Worm (Caenorhabditis elegans): ENCODE results near the gene znf-706.

Gene znf-706

ce11 chrIV:9120220-9120619 lies 24.2 kb upstream of the znf-706 start:
- TF ChIP-seq ham-2 (GFP tag; optimal IDR thresholded peaks at IDR 0.05) (no peak), snpc-4 (tag; optimal IDR thresholded peaks at IDR 0.05) (no peak), lin-32 (GFP tag; optimal IDR thresholded peaks at IDR 0.05) (no peak), zip-8 (tag; optimal IDR thresholded peaks at IDR 0.05) (peak; percentile 26), bed-3 (GFP tag; optimal IDR thresholded peaks at IDR 0.05) (no peak)

- no peak for TF ChIP-seq elt-1 (tag; optimal IDR thresholded peaks at IDR 0.05; ENCODE audit: borderline replicate concordance, insufficient read depth)
- no peak for TF ChIP-seq nhr-237 (tag; optimal IDR thresholded peaks at IDR 0.05)
- TF ChIP-seq unc-39 (tag; optimal IDR thresholded peaks at IDR 0.05): no peak
- TF ChIP-seq ceh-43 (GFP tag; optimal IDR thresholded peaks at IDR 0.05): no peak
- no peak for TF ChIP-seq bed-3 (GFP tag; optimal IDR thresholded peaks at IDR 0.05)
- no peak for TF ChIP-seq cnd-1 (tag; optimal IDR thresholded peaks at IDR 0.05)
- no peak for TF ChIP-seq pha-4 (tag; optimal IDR thresholded peaks at IDR 0.05)
- TF ChIP-seq flh-1 (GFP tag; optimal IDR thresholded peaks at IDR 0.05): no peak
- no peak for TF ChIP-seq unc-62 (GFP tag; optimal IDR thresholded peaks at IDR 0.05)
- no peak for TF ChIP-seq ces-1 (GFP tag; optimal IDR thresholded peaks at IDR 0.05)
- no peak for TF ChIP-seq nhr-76 (tag; optimal IDR thresholded peaks at IDR 0.05)
- TF ChIP-seq lsy-2 (tag; optimal IDR thresholded peaks at IDR 0.05): no peak
- TF ChIP-seq lin-13 (tag; optimal IDR thresholded peaks at IDR 0.05): no peak
- no peak for TF ChIP-seq hlh-1 (tag; optimal IDR thresholded peaks at IDR 0.05)
- no peak for TF ChIP-seq mab-5 (tag; optimal IDR thresholded peaks at IDR 0.05)
- TF ChIP-seq ham-2 (GFP tag; optimal IDR thresholded peaks at IDR 0.05): no peak
Measured at ce11 chrIV:9118792-9119191, 22.8 kb upstream of the znf-706 start, which contains the start of gene nrfl-1. TSS of gene nrfl-1 (plus strand) at chrIV:9119092.

- no peak for TF ChIP-seq lin-13 (tag; optimal IDR thresholded peaks at IDR 0.05)
- no peak for TF ChIP-seq sptf-1 (tag; optimal IDR thresholded peaks at IDR 0.05)
- TF ChIP-seq mls-2 (tag; optimal IDR thresholded peaks at IDR 0.05): no peak
- no peak for TF ChIP-seq M03D4.4 (tag; optimal IDR thresholded peaks at IDR 0.05)
Measured at ce11 chrIV:9118348-9118747, 22.3 kb upstream of the znf-706 start.

ce11 chrIV:9117700-9118099 lies 21.7 kb upstream of the znf-706 start:
- no peak for TF ChIP-seq mep-1 (tag; optimal IDR thresholded peaks at IDR 0.05)

- TF ChIP-seq cnd-1 (tag; optimal IDR thresholded peaks at IDR 0.05): no peak
- no peak for TF ChIP-seq bed-3 (GFP tag; optimal IDR thresholded peaks at IDR 0.05)
- TF ChIP-seq ces-1 (GFP tag; optimal IDR thresholded peaks at IDR 0.05): no peak
- no peak for TF ChIP-seq lin-13 (tag; optimal IDR thresholded peaks at IDR 0.05)
- no peak for TF ChIP-seq unc-120 (tag; optimal IDR thresholded peaks at IDR 0.05; ENCODE audit: poor library complexity, severe bottlenecking)
- TF ChIP-seq unc-39 (tag; optimal IDR thresholded peaks at IDR 0.05): no peak
- no peak for TF ChIP-seq M03D4.4 (tag; optimal IDR thresholded peaks at IDR 0.05)
- no peak for TF ChIP-seq tbx-8 (GFP tag; optimal IDR thresholded peaks at IDR 0.05)
- TF ChIP-seq unc-62 (GFP tag; optimal IDR thresholded peaks at IDR 0.05): no peak
- TF ChIP-seq lin-32 (GFP tag; optimal IDR thresholded peaks at IDR 0.05): no peak
- TF ChIP-seq mls-2 (tag; optimal IDR thresholded peaks at IDR 0.05): no peak
- no peak for TF ChIP-seq nhr-12 (tag; optimal IDR thresholded peaks at IDR 0.05)
- no peak for TF ChIP-seq ham-2 (GFP tag; optimal IDR thresholded peaks at IDR 0.05)
- no peak for TF ChIP-seq elt-3 (tag; optimal IDR thresholded peaks at IDR 0.05)
- TF ChIP-seq snpc-4 (tag; optimal IDR thresholded peaks at IDR 0.05): no peak
- TF ChIP-seq pha-4 (tag; optimal IDR thresholded peaks at IDR 0.05): no peak
- TF ChIP-seq ceh-39 (tag; optimal IDR thresholded peaks at IDR 0.05): no peak
Measured at ce11 chrIV:9116452-9116851, 20.4 kb upstream of the znf-706 start.

- TF ChIP-seq elt-1 (tag; optimal IDR thresholded peaks at IDR 0.05; ENCODE audit: borderline replicate concordance, insufficient read depth) (no peak), zip-8 (tag; optimal IDR thresholded peaks at IDR 0.05) (no peak), bed-3 (GFP tag; optimal IDR thresholded peaks at IDR 0.05) (no peak), mls-2 (tag; optimal IDR thresholded peaks at IDR 0.05) (no peak), ceh-39 (tag; optimal IDR thresholded peaks at IDR 0.05) (no peak), flh-1 (GFP tag; optimal IDR thresholded peaks at IDR 0.05) (no peak), drap-1 (GFP tag; optimal IDR thresholded peaks at IDR 0.05) (no peak), lin-13 (tag; optimal IDR thresholded peaks at IDR 0.05) (no peak), unc-120 (tag; optimal IDR thresholded peaks at IDR 0.05; ENCODE audit: poor library complexity, severe bottlenecking) (no peak), nhr-12 (tag; optimal IDR thresholded peaks at IDR 0.05) (no peak), ceh-83 (GFP tag; optimal IDR thresholded peaks at IDR 0.05) (no peak), blmp-1 (tag; optimal IDR thresholded peaks at IDR 0.05) (no peak), cnd-1 (tag; optimal IDR thresholded peaks at IDR 0.05) (no peak)
Measured at ce11 chrIV:9114078-9114477, 18.0 kb upstream of the znf-706 start.
